Worm (Caenorhabditis elegans) whole organism, L4 larva: Measurements from ENCODE around the gene R07E5.17.

ENCODE experiments used
- D1046.2 ChIP-seq: fragments of 200-800 bp; sonication (Bioruptor generic); IDR thresholded peaks from 2 replicates; pipeline ENCODE4 v1.3.6; 2022; ENCODE audit warnings: missing genetic modification characterization, missing compliant biosample characterization
- F26F4.8 ChIP-seq: fragments of 200-800 bp; sonication (Bioruptor generic); conservative IDR thresholded peaks from 2 replicates; pipeline ENCODE4 v1.3.6; 2022; ENCODE audit warnings: missing genetic modification characterization, missing compliant biosample characterization
- F37D6.2 ChIP-seq: sonication (generic microtip); optimal IDR thresholded peaks from 2 replicates; lab custom pipeline; 2016; ENCODE audit warnings: mild to moderate bottlenecking, missing genetic modification characterization, missing compliant biosample characterization
- F44E2.7 ChIP-seq: fragments of 200-800 bp; sonication (Bioruptor generic); IDR thresholded peaks from 2 replicates; pipeline ENCODE4 v2.1.2; 2022; ENCODE audit warnings: missing genetic modification characterization, missing compliant biosample characterization
- R02D3.7 ChIP-seq: fragments of 150-350 bp; sonication (generic microtip); optimal IDR thresholded peaks from 3 replicates; lab custom pipeline; 2014; ENCODE audit warnings: missing biosample characterization, missing genetic modification characterization
- T26A8.4 ChIP-seq: fragments of 200-800 bp; sonication (Bioruptor generic); IDR thresholded peaks from 2 replicates; pipeline ENCODE4 v1.3.6; 2022; ENCODE audit warnings: missing genetic modification characterization, missing compliant biosample characterization
- Y105C5A.15 ChIP-seq: fragments of 200-800 bp; sonication (Bioruptor generic); IDR thresholded peaks from 2 replicates; pipeline ENCODE4 v1.3.6; 2022; ENCODE audit warnings: missing genetic modification characterization, missing compliant biosample characterization
- Y48G9A.11 ChIP-seq: fragments of 200-800 bp; sonication (Bioruptor generic); IDR thresholded peaks from 2 replicates; pipeline ENCODE4 v1.3.6; 2022; ENCODE audit warnings: missing genetic modification reagents, missing genetic modification characterization, missing compliant biosample characterization
- Y75B8A.6 ChIP-seq: fragments of 200-800 bp; sonication (Bioruptor generic); IDR thresholded peaks from 2 replicates; pipeline ENCODE4 v1.3.6; 2022; ENCODE audit warnings: missing genetic modification reagents, missing genetic modification characterization, missing compliant biosample characterization
- ZK337.2 ChIP-seq: fragments of 200-800 bp; sonication (Bioruptor generic); IDR thresholded peaks from 2 replicates; pipeline ENCODE4 v1.3.6; 2022; ENCODE audit warnings: missing genetic modification reagents, missing genetic modification characterization, missing compliant biosample characterization
- aha-1 ChIP-seq: fragments of 150-350 bp; peaks from one replicate; lab custom pipeline; 2014; ENCODE audit warnings: missing biosample characterization, missing genetic modification characterization
- aly-2 ChIP-seq: sonication (generic microtip); optimal IDR thresholded peaks from 2 replicates; lab custom pipeline; 2018; ENCODE audit warnings: missing biosample characterization, missing genetic modification characterization
- ama-1 ChIP-seq: fragments of 150-350 bp; optimal IDR thresholded peaks from 2 replicates; lab custom pipeline; 2014; ENCODE audit warnings: inconsistent platforms, mixed read lengths
- ceh-32 ChIP-seq: sonication (generic microtip); optimal IDR thresholded peaks from 2 replicates; lab custom pipeline; 2016; ENCODE audit warnings: mild to moderate bottlenecking, missing genetic modification characterization, missing compliant biosample characterization; ENCODE audit not compliant: poor library complexity
- ceh-62 ChIP-seq: sonication (generic microtip); optimal IDR thresholded peaks from 2 replicates; lab custom pipeline; 2017; ENCODE audit warnings: missing biosample characterization, missing genetic modification characterization
- daf-16 ChIP-seq, 3 experiments: sonication (generic microtip); optimal IDR thresholded peaks; 2 replicates each; lab custom pipeline; 2016 to 2017; ENCODE audit warnings: missing genetic modification characterization in 3 of 3, missing genetic modification reagents in 3 of 3, mild to moderate bottlenecking in 2 of 3, missing compliant biosample characterization in 2 of 3, missing biosample characterization in 1 of 3, moderate library complexity in 1 of 3
- dmd-6 ChIP-seq: fragments of 200-800 bp; sonication (Bioruptor generic); IDR thresholded peaks from 2 replicates; pipeline ENCODE4 v1.3.6; 2022; ENCODE audit warnings: missing genetic modification reagents, missing genetic modification characterization, missing compliant biosample characterization
- dpl-1 ChIP-seq: fragments of 150-350 bp; optimal IDR thresholded peaks from 2 replicates; lab custom pipeline; 2014; ENCODE audit warnings: missing biosample characterization, missing genetic modification reagents, missing genetic modification characterization
- duxl-1 ChIP-seq: sonication (generic microtip); optimal IDR thresholded peaks from 2 replicates; lab custom pipeline; 2016; ENCODE audit warnings: mild to moderate bottlenecking, missing genetic modification characterization, moderate library complexity, missing compliant biosample characterization; ENCODE audit not compliant: poor library complexity
- dve-1 ChIP-seq: sonication (generic microtip); optimal IDR thresholded peaks from 2 replicates; lab custom pipeline; 2017; ENCODE audit warnings: antibody characterized with exemption, mild to moderate bottlenecking, missing genetic modification characterization, missing compliant biosample characterization; ENCODE audit not compliant: insufficient read depth
- fkh-10 ChIP-seq: fragments of 150-350 bp; optimal IDR thresholded peaks from 2 replicates; lab custom pipeline; 2014; ENCODE audit warnings: missing biosample characterization, missing genetic modification reagents, missing genetic modification characterization
- lin-1 ChIP-seq: fragments of 200-800 bp; sonication (Bioruptor generic); IDR thresholded peaks from 2 replicates; pipeline ENCODE4 v1.3.6; 2022; ENCODE audit warnings: missing genetic modification reagents, missing genetic modification characterization, missing compliant biosample characterization
- lin-29 ChIP-seq: fragments of 200-800 bp; sonication (Bioruptor generic); IDR thresholded peaks from 2 replicates; pipeline ENCODE4 v1.3.6; 2022; ENCODE audit warnings: missing genetic modification reagents, missing genetic modification characterization, missing compliant biosample characterization
- lir-3 ChIP-seq: sonication (generic microtip); optimal IDR thresholded peaks from 2 replicates; lab custom pipeline; 2016; ENCODE audit warnings: mild to moderate bottlenecking, missing genetic modification characterization, missing compliant biosample characterization
- lsy-2 ChIP-seq, 2 experiments: fragments of 150-350 bp in 1 of 2; sonication (generic microtip) in 1 of 2; optimal IDR thresholded peaks; 2 replicates each; lab custom pipeline; 2014 to 2017; ENCODE audit warnings: missing biosample characterization in 2 of 2, missing genetic modification characterization in 2 of 2
- madf-9 ChIP-seq: fragments of 200-800 bp; sonication (Bioruptor generic); conservative IDR thresholded peaks from 2 replicates; pipeline ENCODE4 v1.3.6; 2022; ENCODE audit warnings: missing genetic modification reagents, missing genetic modification characterization, missing compliant biosample characterization
- mdl-1 ChIP-seq, 2 experiments: fragments of 150-350 bp in 1 of 2; sonication (generic microtip) in 1 of 2; optimal IDR thresholded peaks; 2 replicates each; lab custom pipeline; 2014 to 2017; ENCODE audit warnings: missing biosample characterization in 2 of 2, missing genetic modification characterization in 2 of 2
- mep-1 ChIP-seq: fragments of 150-350 bp; sonication (generic microtip); optimal IDR thresholded peaks from 3 replicates; lab custom pipeline; 2014; ENCODE audit warnings: missing biosample characterization, missing genetic modification characterization
- nhr-10 ChIP-seq: fragments of 150-350 bp; optimal IDR thresholded peaks from 2 replicates; lab custom pipeline; 2014; ENCODE audit warnings: missing biosample characterization, missing genetic modification characterization
- nhr-111 ChIP-seq: fragments of 200-800 bp; sonication (Bioruptor generic); optimal IDR thresholded peaks from 2 replicates; lab custom pipeline; 2018; ENCODE audit warnings: mild to moderate bottlenecking, missing genetic modification characterization, missing compliant biosample characterization
- nhr-28 ChIP-seq: fragments of 150-350 bp; optimal IDR thresholded peaks from 2 replicates; lab custom pipeline; 2014; ENCODE audit warnings: missing biosample characterization, missing genetic modification characterization
- nhr-76 ChIP-seq: fragments of 150-350 bp; optimal IDR thresholded peaks from 2 replicates; lab custom pipeline; 2014; ENCODE audit warnings: missing biosample characterization, missing genetic modification characterization
- pha-4 ChIP-seq, 2 experiments: fragments of 150-350 bp in 1 of 2; fragments of 200-800 bp in 1 of 2; sonication (Bioruptor generic) in 1 of 2; IDR thresholded peaks in 1 of 2; optimal IDR thresholded peaks in 1 of 2; 2 replicates each; pipeline versions ENCODE4 v1.3.6 to Lab custom; 2014 to 2022; ENCODE audit warnings: missing genetic modification characterization in 2 of 2, missing genetic modification reagents in 2 of 2, missing biosample characterization in 1 of 2, missing compliant biosample characterization in 1 of 2
- snpc-1.2 ChIP-seq: fragments of 200-800 bp; sonication (Bioruptor generic); IDR thresholded peaks from 2 replicates; pipeline ENCODE4 v1.3.6; 2022; ENCODE audit warnings: missing genetic modification reagents, missing genetic modification characterization, missing compliant biosample characterization
- tag-97 ChIP-seq: fragments of 200-800 bp; sonication (Bioruptor generic); IDR thresholded peaks from 2 replicates; pipeline ENCODE4 v1.3.6; 2022; ENCODE audit warnings: missing genetic modification characterization, missing compliant biosample characterization
- tra-1 ChIP-seq: fragments of 200-800 bp; sonication (Bioruptor generic); IDR thresholded peaks from 2 replicates; pipeline ENCODE4 v1.3.6; 2022; ENCODE audit warnings: missing genetic modification reagents, missing genetic modification characterization, missing compliant biosample characterization
- unc-39 ChIP-seq: sonication (generic microtip); optimal IDR thresholded peaks from 2 replicates; lab custom pipeline; 2017; ENCODE audit warnings: missing biosample characterization, missing genetic modification characterization
- unc-62 ChIP-seq, 3 experiments: fragments of 150-350 bp in 1 of 3; sonication (generic microtip); optimal IDR thresholded peaks in 2 of 3; peaks in 1 of 3; 1 replicate in 1 of 3; 2 replicates in 2 of 3; lab custom pipeline; 2014 to 2017; ENCODE audit warnings: missing biosample characterization in 3 of 3, missing genetic modification characterization in 3 of 3, missing genetic modification reagents in 3 of 3, missing genotype in 1 of 3
- zfp-2 ChIP-seq: sonication (generic microtip); optimal IDR thresholded peaks from 2 replicates; lab custom pipeline; 2016; ENCODE audit warnings: mild to moderate bottlenecking, missing genetic modification characterization, missing compliant biosample characterization

Gene R07E5.17

ce11 chrIII:4419117-4419978 lies 15.1 kb upstream of the R07E5.17 start, which contains the start of the genes R07E5.7 and cku-80 (continued):
- no peak for TF ChIP-seq pha-4 (GFP tag; IDR thresholded peaks at IDR 0.05; lab: Robert Waterston, UW)
- no peak for TF ChIP-seq pha-4 (tag; optimal IDR thresholded peaks at IDR 0.05; lab: Kevin White, UChicago)
- peak; percentile 70 for TF ChIP-seq mep-1 (tag; lab: Kevin White, UChicago)
- TF ChIP-seq aha-1 (tag; lab: Kevin White, UChicago), result no peak
- peak; percentile 39 for TF ChIP-seq nhr-28 (tag; lab: Kevin White, UChicago)
- no peak for TF ChIP-seq lir-3 (tag; lab: Kevin White, UChicago)
- no peak for TF ChIP-seq ceh-32 (tag; lab: Kevin White, UChicago)
- TF ChIP-seq snpc-1.2 (GFP tag; lab: Robert Waterston, UW), result no peak
- no peak for TF ChIP-seq unc-39 (tag; lab: Kevin White, UChicago)
- TF ChIP-seq zfp-2 (tag; lab: Kevin White, UChicago), result no peak
- peak; percentile 64 for TF ChIP-seq dve-1 (tag; lab: Kevin White, UChicago)
- no peak for TF ChIP-seq madf-9 (GFP tag; lab: Robert Waterston, UW)
- TF ChIP-seq lin-29 (GFP tag; lab: Robert Waterston, UW), result no peak
- no peak for TF ChIP-seq nhr-111 (GFP tag; lab: Kevin White, UChicago)
- TF ChIP-seq lin-1 (GFP tag; lab: Robert Waterston, UW), result no peak
- TF ChIP-seq ZK337.2 (GFP tag; lab: Robert Waterston, UW), result no peak
- TF ChIP-seq T26A8.4 (GFP tag; lab: Robert Waterston, UW), result no peak
- no peak for TF ChIP-seq tag-97
- TF ChIP-seq F26F4.8, result no peak
- no peak for TF ChIP-seq Y75B8A.6 (GFP tag; lab: Robert Waterston, UW)
- TF ChIP-seq dpl-1 (GFP tag; lab: Kevin White, UChicago), result peak; percentile 88
- TF ChIP-seq Y48G9A.11, result no peak
- TF ChIP-seq R02D3.7, result no peak
- TF ChIP-seq mdl-1 (tag; optimal IDR thresholded peaks at IDR 0.05; lab: Kevin White, UChicago), result peak in 1 of 2 experiments; percentile 15
- TF ChIP-seq ama-1 (lab: Kevin White, UChicago), result peak; percentile 27
- peak; percentile 25 for TF ChIP-seq duxl-1 (tag; lab: Kevin White, UChicago)
- TF ChIP-seq ceh-62 (tag; lab: Kevin White, UChicago), result no peak
- no peak for TF ChIP-seq F37D6.2 (tag; lab: Kevin White, UChicago)
- no peak for TF ChIP-seq aly-2 (tag; lab: Kevin White, UChicago)
- no peak for TF ChIP-seq daf-16 (GFP tag; optimal IDR thresholded peaks at IDR 0.05; lab: Kevin White, UChicago)
- TF ChIP-seq daf-16 (tag; optimal IDR thresholded peaks at IDR 0.05; lab: Kevin White, UChicago), result peak; percentile 36
- TF ChIP-seq dmd-6, result peak; percentile 40; the same call in 1 of the 2 replicates
- TF ChIP-seq tra-1, result no peak
- no peak for TF ChIP-seq Y105C5A.15 (GFP tag; lab: Robert Waterston, UW)
- TF ChIP-seq fkh-10 (GFP tag; lab: Kevin White, UChicago), result no peak
- no peak for TF ChIP-seq F44E2.7 (GFP tag; lab: Robert Waterston, UW)
- no peak for TF ChIP-seq D1046.2 (GFP tag; lab: Robert Waterston, UW)
- no peak for TF ChIP-seq nhr-10 (tag; lab: Kevin White, UChicago)
- peak in 1 of 2 experiments; percentile 80 for TF ChIP-seq lsy-2 (tag; optimal IDR thresholded peaks at IDR 0.05; lab: Kevin White, UChicago)
- no peak for TF ChIP-seq unc-62 (GFP tag; optimal IDR thresholded peaks at IDR 0.05 in 1 of 2; lab: Kevin White, UChicago)
- TF ChIP-seq unc-62 (tag; optimal IDR thresholded peaks at IDR 0.05; lab: Kevin White, UChicago), result no peak
- TF ChIP-seq nhr-76 (tag; lab: Kevin White, UChicago), result no peak
- TF ChIP-seq, all 104 proteins: peak for 23
